Worm (Caenorhabditis elegans) whole organism, L2 larva: ENCODE results near the gene F54H5.3.

Experiments
- unc-55 ChIP-seq: fragments of 150-350 bp; sonication (generic microtip); optimal IDR thresholded peaks from 3 replicates; lab custom pipeline; 2014; ENCODE audit warnings: missing biosample characterization, missing genetic modification reagents, missing genetic modification characterization
- zag-1 ChIP-seq: fragments of 150-350 bp; optimal IDR thresholded peaks from 2 replicates; lab custom pipeline; 2014; ENCODE audit warnings: missing biosample characterization, missing genetic modification characterization

ce11 chrII:6661211-6661610 lies 39.2 kb downstream of the F54H5.3 start, which contains the start of gene T19D12.2:
- TF ChIP-seq zag-1 (tag; lab: Kevin White, UChicago), result no peak
- TF ChIP-seq unc-55, result no peak
